Worm (Caenorhabditis elegans) whole organism, L4/young adult: ENCODE results near the gene fzo-1.

Experiments
- dao-5 ChIP-seq: sonication (generic microtip); optimal IDR thresholded peaks from 2 replicates; lab custom pipeline; 2016; ENCODE audit warnings: missing genotype, missing genetic modification characterization, moderate library complexity, missing compliant biosample characterization
- him-1 ChIP-seq: sonication (generic microtip); optimal IDR thresholded peaks from 2 replicates; lab custom pipeline; 2016; ENCODE audit warnings: missing genotype, missing genetic modification reagents, missing genetic modification characterization, missing compliant biosample characterization

DNA sequence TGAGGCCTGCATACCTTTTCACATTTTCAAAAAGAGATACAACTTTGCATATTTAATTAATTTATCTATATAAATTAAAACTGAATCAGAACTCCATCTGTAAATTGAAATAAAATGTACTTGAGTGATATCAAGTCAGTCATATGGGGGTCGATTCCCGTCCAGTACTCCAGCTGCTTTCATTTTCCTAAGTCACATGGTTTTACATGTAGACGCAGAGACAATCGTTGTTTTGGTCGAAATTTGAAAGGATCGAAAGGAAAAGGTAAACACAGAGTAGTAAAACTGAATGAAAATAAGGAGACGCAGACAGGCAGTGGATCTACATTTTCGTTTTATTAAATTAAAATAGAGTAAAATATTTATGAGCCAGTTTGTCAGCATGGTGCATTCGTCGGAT is 38.1 kb upstream of the fzo-1 start:
- TF ChIP-seq dao-5 (tag; lab: Kevin White, UChicago) (no peak), him-1 (no peak)
